Worm (Caenorhabditis elegans) whole organism, L1 larva: ENCODE measurements around the gene mac-1.

Source experiments
- C04F5.9 ChIP-seq: sonication (generic microtip); optimal IDR thresholded peaks from 2 replicates; lab custom pipeline; 2016; ENCODE audit warnings: missing genetic modification characterization, missing compliant biosample characterization
- C16A3.4 ChIP-seq: fragments of 150-350 bp; optimal IDR thresholded peaks from 2 replicates; lab custom pipeline; 2014; ENCODE audit warnings: missing biosample characterization, missing genetic modification characterization
- F16B12.6 ChIP-seq: fragments of 150-350 bp; optimal IDR thresholded peaks from 2 replicates; lab custom pipeline; 2014; ENCODE audit warnings: missing biosample characterization, missing genetic modification characterization
- aha-1 ChIP-seq: fragments of 150-350 bp; optimal IDR thresholded peaks from 2 replicates; lab custom pipeline; 2014; ENCODE audit warnings: missing biosample characterization, missing genetic modification characterization
- aly-2 ChIP-seq: fragments of 150-350 bp; optimal IDR thresholded peaks from 2 replicates; lab custom pipeline; 2014; ENCODE audit warnings: missing biosample characterization, missing genetic modification characterization
- ama-1 ChIP-seq: fragments of 150-350 bp; optimal IDR thresholded peaks from 2 replicates; lab custom pipeline; 2014
- blmp-1 ChIP-seq: fragments of 150-350 bp; optimal IDR thresholded peaks from 2 replicates; lab custom pipeline; 2014; ENCODE audit warnings: missing biosample characterization, missing genetic modification characterization
- ceh-8 ChIP-seq: fragments of 200-800 bp; sonication (Bioruptor generic); optimal IDR thresholded peaks from 2 replicates; lab custom pipeline; 2018; ENCODE audit warnings: mild to moderate bottlenecking, missing genetic modification characterization, moderate library complexity, missing compliant biosample characterization
- ceh-82 ChIP-seq, 3 experiments: fragments of 150-350 bp in 1 of 3; sonication (generic microtip) in 2 of 3; optimal IDR thresholded peaks; 2 replicates each; lab custom pipeline; 2014 to 2017; ENCODE audit warnings: missing biosample characterization in 3 of 3, missing genetic modification characterization in 3 of 3
- dpl-1 ChIP-seq, 3 experiments: fragments of 150-350 bp in 2 of 3; sonication (generic microtip) in 1 of 3; optimal IDR thresholded peaks; 2 replicates each; lab custom pipeline; 2014 to 2017; ENCODE audit warnings: missing biosample characterization in 3 of 3, missing genetic modification characterization in 3 of 3, missing genetic modification reagents in 3 of 3
- dsc-1 ChIP-seq: sonication (generic microtip); optimal IDR thresholded peaks from 2 replicates; lab custom pipeline; 2016; ENCODE audit warnings: mild to moderate bottlenecking, missing genetic modification characterization, missing compliant biosample characterization
- efl-1 ChIP-seq, 4 experiments: fragments of 150-350 bp; optimal IDR thresholded peaks in 3 of 4; peaks in 1 of 4; 1 replicate in 1 of 4; 2 replicates in 3 of 4; lab custom pipeline; 2014; ENCODE audit warnings: missing biosample characterization in 2 of 4, missing genetic modification characterization in 2 of 4, missing genetic modification reagents in 2 of 4
- efl-3 ChIP-seq: fragments of 200-800 bp; sonication (Bioruptor generic); optimal IDR thresholded peaks from 2 replicates; lab custom pipeline; 2018; ENCODE audit warnings: mild to moderate bottlenecking, missing genetic modification characterization, missing compliant biosample characterization
- egl-13 ChIP-seq: sonication (generic microtip); optimal IDR thresholded peaks from 2 replicates; lab custom pipeline; 2016; ENCODE audit warnings: missing genotype, missing genetic modification reagents, missing genetic modification characterization, missing compliant biosample characterization
- egl-27 ChIP-seq, 2 experiments: fragments of 150-350 bp in 1 of 2; sonication (generic microtip); optimal IDR thresholded peaks; 3 replicates each; lab custom pipeline; 2017 to 2018; ENCODE audit warnings: missing biosample characterization in 2 of 2, missing genetic modification characterization in 2 of 2, missing genetic modification reagents in 2 of 2
- elt-3 ChIP-seq, 6 experiments: fragments of 150-350 bp in 1 of 6; sonication (generic microtip); optimal IDR thresholded peaks; 2 replicates each; lab custom pipeline; 2017 to 2018; ENCODE audit warnings: missing biosample characterization in 6 of 6, missing genetic modification characterization in 6 of 6, inconsistent platforms in 1 of 6
- fkh-10 ChIP-seq: sonication (generic microtip); optimal IDR thresholded peaks from 2 replicates; lab custom pipeline; 2017; ENCODE audit warnings: missing biosample characterization, missing genetic modification reagents, missing genetic modification characterization
- fkh-4 ChIP-seq: sonication (generic microtip); optimal IDR thresholded peaks from 2 replicates; lab custom pipeline; 2016; ENCODE audit warnings: missing compliant biosample characterization, missing genetic modification characterization, borderline replicate concordance
- fkh-8 ChIP-seq: sonication (generic microtip); optimal IDR thresholded peaks from 2 replicates; lab custom pipeline; 2016; ENCODE audit warnings: mild to moderate bottlenecking, missing genetic modification characterization, missing compliant biosample characterization
- fos-1 ChIP-seq: fragments of 150-350 bp; optimal IDR thresholded peaks from 2 replicates; lab custom pipeline; 2014; ENCODE audit warnings: missing biosample characterization, missing genetic modification characterization
- grh-1 ChIP-seq: fragments of 200-800 bp; sonication (Bioruptor generic); IDR thresholded peaks from 2 replicates; pipeline ENCODE4 v1.3.6; 2022; ENCODE audit warnings: missing genetic modification reagents, missing genetic modification characterization, missing compliant biosample characterization
- hlh-4 ChIP-seq: sonication (generic microtip); optimal IDR thresholded peaks from 2 replicates; lab custom pipeline; 2016; ENCODE audit warnings: mild to moderate bottlenecking, missing genetic modification characterization, missing compliant biosample characterization
- hpl-2 ChIP-seq: fragments of 150-350 bp; optimal IDR thresholded peaks from 2 replicates; lab custom pipeline; 2014; ENCODE audit warnings: missing biosample characterization, missing genetic modification reagents, missing genetic modification characterization
- irx-1 ChIP-seq: sonication (generic microtip); optimal IDR thresholded peaks from 2 replicates; lab custom pipeline; 2016; ENCODE audit warnings: missing genetic modification characterization, missing compliant biosample characterization
- lin-13 ChIP-seq: fragments of 150-350 bp; optimal IDR thresholded peaks from 2 replicates; lab custom pipeline; 2014; ENCODE audit warnings: missing biosample characterization, missing genetic modification reagents, missing genetic modification characterization
- lin-15B ChIP-seq: fragments of 150-350 bp; sonication (generic microtip); optimal IDR thresholded peaks from 3 replicates; lab custom pipeline; 2014; ENCODE audit warnings: missing biosample characterization, missing genetic modification characterization
- lir-3 ChIP-seq: sonication (generic microtip); optimal IDR thresholded peaks from 2 replicates; lab custom pipeline; 2016; ENCODE audit warnings: mild to moderate bottlenecking, missing genetic modification characterization, moderate library complexity, missing compliant biosample characterization; ENCODE audit not compliant: poor library complexity
- mab-9 ChIP-seq: fragments of 200-800 bp; sonication (Bioruptor generic); IDR thresholded peaks from 2 replicates; pipeline ENCODE4 v1.3.6; 2022; ENCODE audit warnings: missing genetic modification reagents, missing genetic modification characterization, missing compliant biosample characterization
- nhr-12 ChIP-seq: sonication (generic microtip); optimal IDR thresholded peaks from 2 replicates; lab custom pipeline; 2017; ENCODE audit warnings: missing biosample characterization, missing genetic modification characterization
- nhr-19 ChIP-seq: fragments of 200-800 bp; sonication (Bioruptor generic); conservative IDR thresholded peaks from 2 replicates; pipeline ENCODE4 v1.3.6; 2022; ENCODE audit warnings: missing genetic modification characterization, missing compliant biosample characterization
- nhr-237 ChIP-seq: fragments of 150-350 bp; optimal IDR thresholded peaks from 2 replicates; lab custom pipeline; 2014; ENCODE audit warnings: missing biosample characterization, missing genetic modification characterization
- nhr-28 ChIP-seq: fragments of 150-350 bp; optimal IDR thresholded peaks from 2 replicates; lab custom pipeline; 2014; ENCODE audit warnings: missing biosample characterization, missing genetic modification characterization
- nhr-47 ChIP-seq: sonication (generic microtip); optimal IDR thresholded peaks from 2 replicates; lab custom pipeline; 2016; ENCODE audit warnings: mild to moderate bottlenecking, missing genetic modification characterization, moderate library complexity, missing compliant biosample characterization
- nhr-84 ChIP-seq: sonication (generic microtip); optimal IDR thresholded peaks from 2 replicates; lab custom pipeline; 2017; ENCODE audit warnings: missing biosample characterization, missing genetic modification characterization
- nhr-85 ChIP-seq: sonication (generic microtip); peaks from one replicate; lab custom pipeline; 2016; ENCODE audit warnings: missing genetic modification characterization, inconsistent platforms, missing compliant biosample characterization
- nhr-90 ChIP-seq: sonication (generic microtip); optimal IDR thresholded peaks from 2 replicates; lab custom pipeline; 2016; ENCODE audit warnings: mild to moderate bottlenecking, missing genetic modification characterization, missing compliant biosample characterization; ENCODE audit not compliant: poor library complexity
- pax-3 ChIP-seq: fragments of 200-800 bp; sonication (Bioruptor generic); optimal IDR thresholded peaks from 2 replicates; lab custom pipeline; 2018; ENCODE audit warnings: mild to moderate bottlenecking, missing genetic modification characterization, moderate library complexity, missing compliant biosample characterization
- pqm-1 ChIP-seq: sonication (generic microtip); optimal IDR thresholded peaks from 3 replicates; lab custom pipeline; 2017; ENCODE audit warnings: missing biosample characterization, missing genetic modification characterization
- rnt-1 ChIP-seq: sonication (generic microtip); optimal IDR thresholded peaks from 2 replicates; lab custom pipeline; 2016; ENCODE audit warnings: mild to moderate bottlenecking, missing genetic modification characterization, moderate library complexity, missing compliant biosample characterization
- snpc-4 ChIP-seq: fragments of 150-350 bp; optimal IDR thresholded peaks from 2 replicates; lab custom pipeline; 2014; ENCODE audit warnings: missing biosample characterization, missing genetic modification characterization
- snu-23 ChIP-seq: sonication (generic microtip); optimal IDR thresholded peaks from 2 replicates; lab custom pipeline; 2016; ENCODE audit warnings: missing genetic modification characterization, missing compliant biosample characterization
- sptf-1 ChIP-seq: fragments of 150-350 bp; optimal IDR thresholded peaks from 2 replicates; lab custom pipeline; 2014; ENCODE audit warnings: missing biosample characterization, missing genetic modification characterization
- swsn-7 ChIP-seq: sonication (generic microtip); optimal IDR thresholded peaks from 2 replicates; lab custom pipeline; 2016; ENCODE audit warnings: missing genetic modification characterization, missing compliant biosample characterization
- tbx-2 ChIP-seq: sonication (generic microtip); optimal IDR thresholded peaks from 2 replicates; lab custom pipeline; 2016; ENCODE audit warnings: missing genetic modification characterization, missing compliant biosample characterization
- tlp-1 ChIP-seq: fragments of 150-350 bp; optimal IDR thresholded peaks from 2 replicates; lab custom pipeline; 2014; ENCODE audit warnings: missing biosample characterization, missing genetic modification characterization
- unc-30 ChIP-seq: sonication (generic microtip); optimal IDR thresholded peaks from 2 replicates; lab custom pipeline; 2017; ENCODE audit warnings: missing biosample characterization, missing genetic modification characterization
- unc-62 ChIP-seq: fragments of 150-350 bp; optimal IDR thresholded peaks from 2 replicates; lab custom pipeline; 2014; ENCODE audit warnings: missing biosample characterization, missing genetic modification reagents, missing genetic modification characterization
- unc-86 ChIP-seq: sonication (generic microtip); optimal IDR thresholded peaks from 2 replicates; lab custom pipeline; 2016; ENCODE audit warnings: missing genetic modification characterization, missing compliant biosample characterization
- xbp-1 ChIP-seq: sonication (generic microtip); optimal IDR thresholded peaks from 2 replicates; lab custom pipeline; 2016; ENCODE audit warnings: missing genetic modification characterization, missing compliant biosample characterization
- zag-1 ChIP-seq: fragments of 150-350 bp; optimal IDR thresholded peaks from 2 replicates; lab custom pipeline; 2014; ENCODE audit warnings: missing biosample characterization, missing genetic modification characterization
- ztf-11 ChIP-seq, 2 experiments: sonication (generic microtip); optimal IDR thresholded peaks; 2 replicates each; lab custom pipeline; 2016 to 2017; ENCODE audit warnings: missing genetic modification characterization in 2 of 2, missing biosample characterization in 1 of 2, missing compliant biosample characterization in 1 of 2
- ztf-4 ChIP-seq: fragments of 150-350 bp; optimal IDR thresholded peaks from 2 replicates; lab custom pipeline; 2014; ENCODE audit warnings: missing biosample characterization, missing genetic modification characterization

Gene mac-1

DNA sequence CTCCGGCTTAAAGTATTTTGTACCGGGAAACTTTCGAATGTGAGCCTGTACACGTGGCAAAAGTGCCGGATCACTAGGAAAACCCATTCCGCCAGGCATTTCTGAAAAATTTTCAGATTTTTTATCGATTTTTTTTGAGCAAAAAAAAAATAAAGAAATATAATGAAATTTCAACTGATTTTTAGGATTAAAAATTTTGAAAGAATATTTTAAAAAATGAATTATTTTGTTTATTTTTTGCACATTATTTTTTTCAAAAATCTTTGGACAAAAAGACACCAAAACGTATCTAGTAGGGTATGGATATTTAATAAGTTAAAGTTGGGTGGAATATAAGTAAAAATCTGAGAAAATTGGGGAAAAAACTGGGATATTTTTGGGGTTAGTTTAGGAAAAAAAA lies at the start of gene mac-1:
Gene mac-1, minus strand, starts transcription at position 101 of the 400 bp plus-strand sequence.
- TF ChIP-seq aly-2 (tag; lab: Kevin White, UChicago), result no peak
- peak; percentile 22 for TF ChIP-seq nhr-85

DNA sequence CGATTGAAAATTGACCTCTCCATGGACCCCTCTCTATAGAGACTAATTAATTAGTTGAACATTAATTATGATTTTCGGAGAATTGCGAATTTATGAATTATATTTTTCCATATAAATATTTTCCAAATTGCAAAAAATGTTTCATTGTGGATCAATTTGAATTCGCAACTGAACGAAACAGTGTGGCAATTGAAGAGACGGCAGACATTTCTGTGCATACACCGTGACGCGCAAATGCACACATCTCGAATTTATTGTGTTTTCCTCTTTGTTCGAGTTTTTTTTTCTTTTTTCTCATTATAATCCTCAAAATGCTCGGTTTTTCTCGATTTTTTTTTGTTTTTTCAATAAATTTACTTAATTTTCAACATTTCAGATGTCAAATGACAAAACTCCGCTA lies 48.5 kb upstream of the mac-1 start, which contains the start of gene Y48C3A.20:
Gene Y48C3A.20, plus strand, starts transcription at position 377 of the 400 bp plus-strand sequence.
- TF ChIP-seq egl-27 (tag; optimal IDR thresholded peaks at IDR 0.05; lab: Kevin White, UChicago) (no peak), rnt-1 (no peak), dpl-1 (GFP tag; optimal IDR thresholded peaks at IDR 0.05; lab: Kevin White, UChicago) (peak; percentile 79 to 84 (median 81)), nhr-19 (peak; percentile 72; the same call in 1 of the 2 replicates), ztf-11 (tag; optimal IDR thresholded peaks at IDR 0.05; lab: Kevin White, UChicago) (peak in 1 of 2 experiments; percentile 13), pqm-1 (tag; lab: Kevin White, UChicago) (no peak), nhr-84 (tag; lab: Kevin White, UChicago) (no peak), fkh-4 (tag; lab: Kevin White, UChicago) (no peak), lin-15B (peak; percentile 49), grh-1 (GFP tag; lab: Robert Waterston, UW) (no peak; the same call in 1 of the 2 replicates), C04F5.9 (tag; lab: Kevin White, UChicago) (peak; percentile 71), pax-3 (tag; lab: Kevin White, UChicago) (peak; percentile 51), snu-23 (GFP tag; lab: Kevin White, UChicago) (peak; percentile 90), fos-1 (tag; lab: Kevin White, UChicago) (peak; percentile 73), unc-30 (no peak), nhr-90 (tag; lab: Kevin White, UChicago) (peak; percentile 74), lir-3 (tag; lab: Kevin White, UChicago) (no peak), aha-1 (no peak), hpl-2 (GFP tag; lab: Kevin White, UChicago) (peak; percentile 32), ztf-4 (tag; lab: Kevin White, UChicago) (peak; percentile 70), irx-1 (peak; percentile 67), C16A3.4 (tag; lab: Kevin White, UChicago) (peak; percentile 66), nhr-47 (tag; lab: Kevin White, UChicago) (no peak), nhr-28 (no peak), swsn-7 (tag; lab: Kevin White, UChicago) (no peak), ceh-8 (GFP tag; lab: Kevin White, UChicago) (no peak), sptf-1 (tag; lab: Kevin White, UChicago) (no peak), elt-3 (tag; optimal IDR thresholded peaks at IDR 0.05; lab: Kevin White, UChicago) (peak in 2 of 6 experiments; percentile 59 to 61), ama-1 (lab: Kevin White, UChicago) (no peak), snpc-4 (tag; lab: Kevin White, UChicago) (peak; percentile 83), lin-13 (peak; percentile 46), fkh-8 (tag; lab: Kevin White, UChicago) (peak; percentile 64), nhr-237 (tag; lab: Kevin White, UChicago) (no peak), unc-62 (GFP tag; lab: Kevin White, UChicago) (no peak), egl-13 (tag; lab: Kevin White, UChicago) (peak; percentile 62), zag-1 (tag; lab: Kevin White, UChicago) (no peak), unc-86 (tag; lab: Kevin White, UChicago) (peak; percentile 76), tlp-1 (tag; lab: Kevin White, UChicago) (no peak), blmp-1 (tag; lab: Kevin White, UChicago) (peak; percentile 67), efl-3 (GFP tag; lab: Kevin White, UChicago) (no peak), ceh-82 (tag; optimal IDR thresholded peaks at IDR 0.05; lab: Kevin White, UChicago) (peak; percentile 74 to 82 (median 81)), fkh-10 (no peak), efl-1 (optimal IDR thresholded peaks at IDR 0.05; lab: Kevin White, UChicago) (peak; percentile 83 to 86), efl-1 (GFP tag; optimal IDR thresholded peaks at IDR 0.05 in 1 of 2; lab: Kevin White, UChicago) (peak; percentile 84 to 98), xbp-1 (peak; percentile 75), dsc-1 (tag; lab: Kevin White, UChicago) (no peak), tbx-2 (tag; lab: Kevin White, UChicago) (peak; percentile 79), hlh-4 (tag; lab: Kevin White, UChicago) (no peak), F16B12.6 (peak; percentile 99), nhr-12 (tag; lab: Kevin White, UChicago) (no peak), mab-9 (GFP tag; lab: Robert Waterston, UW) (no peak)
